Fruit fly (Drosophila melanogaster) ovary, adult (tissue): ENCODE data around the gene CG12608.

ENCODE experiments used
- CG17801 ChIP-seq: fragments of 200-800 bp; optimal IDR thresholded peaks from 2 replicates; lab custom pipeline; 2019; ENCODE audit warnings: missing biosample characterization, mild to moderate bottlenecking, missing genetic modification characterization, moderate library complexity; ENCODE audit not compliant: partially characterized antibody

Gene CG12608

DNA sequence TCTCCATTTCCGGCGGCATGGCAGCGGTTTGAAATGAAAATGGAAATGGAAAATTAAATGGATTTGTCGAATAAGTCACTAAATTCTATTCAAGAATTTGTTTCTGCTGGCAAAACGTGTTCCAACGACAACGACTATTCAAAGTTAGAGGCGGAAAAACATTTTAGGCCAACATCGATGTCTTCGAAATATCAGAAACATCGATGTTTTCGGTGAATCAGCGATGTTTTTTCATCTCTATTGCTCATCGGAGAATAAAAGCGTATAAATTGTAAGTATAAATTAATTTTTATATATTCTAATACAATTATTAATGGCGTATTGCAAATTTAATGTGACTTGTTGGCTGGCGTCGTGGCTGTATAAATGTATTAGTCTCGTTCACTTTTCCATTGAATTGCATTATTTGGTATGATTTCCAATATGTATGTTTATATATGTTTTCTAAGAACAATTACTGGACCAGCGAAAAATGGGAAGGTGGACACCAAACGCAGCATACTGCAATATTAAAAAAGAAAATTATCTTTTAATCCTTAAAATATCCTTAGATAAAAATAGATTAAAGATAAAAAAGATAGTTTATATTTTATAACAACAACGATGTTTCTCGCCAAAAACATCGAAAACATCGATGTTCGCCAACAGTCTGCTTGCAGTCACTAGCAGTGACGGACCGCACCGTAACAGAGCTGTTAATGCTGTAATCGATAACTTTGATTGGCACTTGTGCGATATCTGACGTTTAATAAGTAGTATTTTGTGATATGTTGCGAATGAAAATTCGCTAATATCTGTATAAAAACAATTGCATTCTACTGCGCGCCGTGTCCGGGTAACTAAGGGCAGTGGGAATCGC, at the start of gene CG12608, which contains the start of gene Prp5:
TSS of gene CG12608 (minus strand) at position 153 of the 859 bp plus-strand sequence.
TSS of gene Prp5 (plus strand) at position 697 of the 859 bp plus-strand sequence.
- TF ChIP-seq CG17801 (GFP tag; lab: Kevin White, UChicago): no peak

DNA sequence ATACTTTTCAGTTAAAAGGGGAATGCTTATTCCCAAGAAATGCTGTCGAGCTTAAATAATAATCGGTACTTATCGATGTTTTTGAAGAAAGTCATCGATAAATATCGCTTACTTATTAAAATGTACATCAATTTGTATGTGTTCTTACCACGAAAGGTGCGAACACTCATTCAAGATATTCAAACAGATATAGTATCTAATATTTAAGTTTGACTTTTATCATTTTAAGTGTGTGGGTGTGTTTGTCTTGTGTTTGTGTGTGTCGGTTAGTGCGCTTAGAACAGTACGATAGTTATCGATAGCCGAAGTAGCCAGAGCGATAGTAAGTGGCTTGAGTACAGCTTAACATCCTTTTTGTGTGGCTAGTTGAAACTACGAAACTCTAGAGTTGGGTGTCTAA, 42.9 kb upstream of the CG12608 start:
- no peak for TF ChIP-seq CG17801 (GFP tag; lab: Kevin White, UChicago)

DNA sequence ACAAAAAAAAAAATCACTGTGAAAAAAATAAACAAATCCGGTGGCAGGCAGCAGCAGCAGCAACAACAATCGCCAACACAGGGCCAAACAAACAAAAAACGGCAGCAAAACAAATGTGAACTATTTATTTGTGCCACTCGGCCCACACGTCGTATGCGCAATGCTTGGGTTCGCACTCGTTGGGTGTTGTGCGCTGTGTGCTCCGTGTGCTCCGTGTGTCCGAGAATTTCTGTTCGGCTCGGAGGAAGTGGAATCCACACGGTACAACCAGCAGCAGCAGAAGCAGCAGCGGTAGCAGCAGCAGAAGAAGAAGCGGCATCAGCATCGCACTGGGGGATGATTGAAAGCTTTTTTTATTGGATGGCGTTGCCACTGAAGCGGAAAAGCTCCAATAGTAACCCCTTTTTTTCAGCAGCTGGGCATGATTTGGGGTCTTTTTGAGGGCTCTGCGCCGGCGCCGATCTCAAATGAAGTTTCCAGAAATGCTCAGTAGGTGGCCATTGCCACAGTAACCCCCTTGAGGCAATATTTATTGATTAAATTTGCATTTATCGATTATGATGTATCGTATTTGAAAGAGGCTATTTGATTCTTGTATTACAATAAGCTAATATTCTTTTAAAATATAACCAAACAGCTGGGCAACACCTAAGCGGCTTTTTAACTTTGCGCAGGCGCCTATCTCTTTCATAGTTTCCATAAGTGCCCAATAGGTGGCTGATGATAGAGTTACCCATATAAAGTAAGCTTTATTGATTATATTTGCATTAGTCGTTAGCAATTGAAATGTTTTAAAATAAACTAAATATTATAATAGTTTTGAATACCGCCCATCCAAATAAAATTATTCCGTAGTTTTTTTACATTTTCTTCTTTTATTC, 41.0 kb upstream of the CG12608 start, which contains the start of gene CG9164:
TSS of gene CG9164 (minus strand) at position 266 of the 881 bp plus-strand sequence.
- TF ChIP-seq CG17801 (GFP tag; lab: Kevin White, UChicago): no peak

DNA sequence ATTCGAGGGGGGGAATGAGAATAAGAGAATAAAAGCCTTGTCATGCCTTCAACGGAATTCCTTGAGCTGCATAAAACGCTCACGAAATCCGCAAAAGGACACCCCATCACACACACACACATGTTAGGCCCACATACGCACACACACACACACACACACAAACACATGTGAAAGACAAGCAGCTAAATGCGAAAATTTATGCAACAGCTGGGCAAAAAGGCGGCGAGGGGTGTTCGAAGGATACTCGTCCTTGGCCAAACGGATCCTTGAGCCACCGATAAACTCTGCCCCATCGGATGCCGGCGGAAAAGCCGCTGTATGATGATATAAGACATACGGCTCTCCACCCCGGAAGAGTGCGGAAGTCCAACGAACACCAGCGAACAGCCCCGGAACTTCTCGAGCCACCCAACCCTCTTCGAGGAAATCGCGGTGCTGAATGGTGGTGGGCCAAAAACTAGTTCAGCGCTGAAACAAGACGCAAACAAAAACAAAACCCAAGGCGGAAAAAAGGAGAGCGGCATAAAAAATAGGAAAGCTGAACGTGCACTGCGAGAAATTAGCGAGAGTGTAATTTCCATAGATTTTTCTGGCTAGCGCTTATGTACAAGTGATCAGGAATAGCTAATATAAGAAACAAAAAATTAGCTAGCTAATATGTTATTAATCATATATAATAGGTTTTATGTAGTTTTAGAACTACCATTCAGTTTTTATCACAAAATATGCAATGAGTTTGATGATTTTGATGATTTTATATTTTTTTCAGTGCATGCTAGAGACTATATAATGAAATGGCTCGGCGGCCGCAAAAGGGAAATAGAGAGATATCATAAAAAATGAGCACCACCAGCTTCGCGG, 39.3 kb upstream of the CG12608 start:
- no peak for TF ChIP-seq CG17801 (GFP tag; lab: Kevin White, UChicago)

DNA sequence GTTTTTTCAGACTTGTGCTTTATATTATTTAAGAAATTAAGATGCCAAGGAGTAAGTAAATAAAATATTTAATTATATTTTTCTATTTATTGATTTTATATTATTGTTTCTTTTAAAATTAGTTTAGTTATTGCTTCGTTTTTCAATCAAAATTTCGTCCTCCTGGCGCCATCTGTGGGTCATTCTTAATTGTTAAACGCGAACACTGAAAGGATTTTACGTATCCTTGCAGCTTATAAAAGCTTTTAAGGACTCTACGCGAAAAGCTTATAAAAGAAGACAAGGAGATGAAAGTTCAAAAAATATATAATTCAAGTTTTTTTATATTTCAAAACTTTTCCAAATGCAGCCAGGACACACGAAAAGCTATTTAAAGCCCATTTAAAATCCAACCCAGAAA, 35.8 kb upstream of the CG12608 start:
- TF ChIP-seq CG17801 (GFP tag; lab: Kevin White, UChicago): no peak

DNA sequence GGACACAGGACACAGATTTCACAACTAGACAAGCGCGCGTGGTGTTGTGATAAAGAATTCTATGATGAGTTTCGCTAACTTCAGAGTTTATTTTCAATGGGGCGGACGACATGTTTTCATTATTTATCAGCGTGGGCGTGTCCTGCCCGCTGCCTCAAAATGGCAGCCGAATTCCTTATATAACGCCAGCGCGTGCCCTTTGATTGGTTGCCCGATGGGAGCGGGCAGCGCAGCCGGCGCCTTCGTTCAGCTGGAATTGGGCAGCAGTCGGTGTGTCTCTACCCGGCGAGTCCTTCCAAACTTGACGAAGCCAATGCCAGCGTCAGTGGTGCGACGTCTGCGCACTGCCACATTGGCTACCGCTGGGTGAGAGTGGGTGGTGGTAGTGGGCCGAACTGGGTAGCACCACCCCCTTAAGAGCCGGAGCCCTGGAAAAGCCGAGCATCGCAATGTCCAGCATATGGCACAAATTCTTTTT, 34.6 kb upstream of the CG12608 start, which contains the start of gene acj6:
TSS of gene acj6 (minus strand) at position 51 of the 478 bp plus-strand sequence.
- TF ChIP-seq CG17801 (GFP tag; lab: Kevin White, UChicago): no peak

DNA sequence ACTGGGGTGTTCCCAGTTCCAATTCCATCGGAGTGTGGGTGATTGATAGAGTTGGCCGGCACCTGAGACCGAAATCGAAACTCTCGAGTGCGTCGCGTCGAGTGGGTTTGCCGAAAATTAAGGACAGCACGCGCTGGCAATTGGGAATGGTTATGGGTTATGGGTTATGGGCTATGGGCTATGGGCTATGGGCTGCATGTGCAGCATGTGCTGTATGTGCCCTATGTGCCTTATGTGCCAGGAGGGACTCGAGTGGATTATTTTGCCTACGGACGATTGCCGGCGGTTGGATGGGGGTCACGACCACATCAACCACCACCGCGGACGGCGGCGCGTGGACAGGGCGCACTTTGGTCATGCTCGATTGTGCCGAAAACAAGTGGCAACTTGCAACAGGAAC, 25.7 kb upstream of the CG12608 start:
- no peak for TF ChIP-seq CG17801 (GFP tag; lab: Kevin White, UChicago)

DNA sequence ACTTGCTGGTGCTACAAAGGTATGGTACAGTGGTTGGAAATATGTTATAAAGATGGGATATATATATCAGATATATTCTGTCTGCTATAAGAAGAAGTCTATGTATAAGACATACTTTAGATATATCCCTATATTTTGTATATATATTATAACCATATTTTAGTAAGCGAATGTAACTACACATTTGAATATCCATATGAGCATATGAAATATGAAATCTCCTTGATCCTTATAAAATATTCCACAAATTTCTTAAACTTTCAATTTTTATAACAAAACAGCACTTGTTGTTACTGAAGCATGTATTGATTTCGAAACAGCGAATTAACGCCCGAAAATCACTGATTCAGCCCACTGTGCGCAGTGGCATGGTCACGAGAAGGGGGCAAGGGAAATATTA, 20.0 kb upstream of the CG12608 start:
- no peak for TF ChIP-seq CG17801 (GFP tag; lab: Kevin White, UChicago)

DNA sequence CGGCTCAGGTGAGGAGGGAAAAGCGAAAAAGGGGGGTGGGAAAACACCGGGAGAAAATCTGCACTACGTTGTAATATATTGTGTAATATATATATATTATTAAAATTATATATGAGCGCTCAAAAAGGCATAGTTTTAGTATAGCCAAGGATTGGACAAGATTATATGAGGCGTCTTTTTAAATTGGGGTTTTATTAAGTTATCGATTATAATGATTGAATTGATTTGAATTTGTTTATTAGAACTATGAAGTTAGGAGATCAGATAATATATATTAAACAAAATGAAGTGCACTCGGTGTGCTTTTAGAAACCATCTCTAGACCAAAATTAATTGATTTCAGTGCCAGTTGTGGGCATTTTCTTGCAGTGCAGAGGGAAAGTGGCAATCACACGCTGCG, 19.2 kb upstream of the CG12608 start:
- TF ChIP-seq CG17801 (GFP tag; lab: Kevin White, UChicago): no peak

DNA sequence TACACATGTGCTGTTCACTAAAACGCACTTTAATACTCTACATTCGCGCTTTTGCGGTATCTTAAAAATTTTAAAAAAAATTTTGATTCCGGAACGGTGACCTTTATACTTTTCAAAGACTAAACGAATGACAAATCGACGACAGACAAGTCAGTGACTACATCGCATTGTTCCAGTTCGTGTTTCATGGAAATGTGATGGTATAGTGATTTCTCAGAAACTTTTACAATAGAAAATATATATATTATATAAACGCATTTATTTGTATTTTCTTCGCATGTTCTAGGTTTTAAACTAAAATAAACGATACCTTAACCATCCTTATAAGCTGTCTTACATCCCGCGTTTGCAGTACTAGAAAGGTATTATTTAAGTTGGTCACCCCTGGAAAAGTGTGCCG, 16.5 kb upstream of the CG12608 start, which contains the start of gene Pp1-13C:
TSS of gene Pp1-13C (minus strand) at position 101 of the 400 bp plus-strand sequence.
- TF ChIP-seq CG17801 (GFP tag; lab: Kevin White, UChicago): no peak

DNA sequence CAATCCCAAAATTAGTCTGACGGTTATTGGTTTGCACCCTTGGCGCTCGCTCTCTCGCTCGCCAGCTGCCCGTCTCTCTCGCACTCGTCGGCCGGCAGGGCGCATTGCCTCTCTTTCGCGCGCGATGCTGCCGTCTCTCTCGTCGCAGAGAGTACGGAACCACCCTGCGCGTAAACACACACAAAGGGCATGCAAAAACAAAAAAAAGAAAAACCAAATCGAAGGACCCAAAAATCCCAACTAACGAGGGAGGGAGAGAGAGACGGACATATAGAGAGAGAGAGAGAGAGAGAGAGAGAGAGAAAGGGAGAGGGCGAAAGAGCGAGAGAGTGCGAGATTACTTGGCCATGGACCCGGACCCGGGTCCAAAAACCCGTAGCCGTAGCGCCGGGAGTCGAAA, 12.0 kb upstream of the CG12608 start:
- no peak for TF ChIP-seq CG17801 (GFP tag; lab: Kevin White, UChicago)

DNA sequence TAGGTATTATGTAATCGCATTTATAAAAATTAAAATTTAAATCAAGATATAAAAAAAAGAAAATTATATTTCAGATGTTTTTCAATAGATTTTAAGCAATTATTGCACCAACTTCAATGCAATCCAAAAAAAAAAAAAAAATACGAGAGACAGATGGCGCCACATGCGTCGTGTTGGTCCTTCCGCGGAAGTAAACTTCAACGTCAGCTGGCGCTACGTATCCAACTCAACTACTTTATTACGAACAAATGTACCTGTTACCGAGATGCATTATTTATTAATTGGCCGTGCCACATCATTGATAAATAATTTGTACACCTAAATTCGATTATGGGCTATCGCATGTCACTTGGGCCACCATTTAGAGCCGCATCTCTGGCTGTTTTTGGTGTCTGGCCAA, 9.2 kb upstream of the CG12608 start:
- no peak for TF ChIP-seq CG17801 (GFP tag; lab: Kevin White, UChicago)

DNA sequence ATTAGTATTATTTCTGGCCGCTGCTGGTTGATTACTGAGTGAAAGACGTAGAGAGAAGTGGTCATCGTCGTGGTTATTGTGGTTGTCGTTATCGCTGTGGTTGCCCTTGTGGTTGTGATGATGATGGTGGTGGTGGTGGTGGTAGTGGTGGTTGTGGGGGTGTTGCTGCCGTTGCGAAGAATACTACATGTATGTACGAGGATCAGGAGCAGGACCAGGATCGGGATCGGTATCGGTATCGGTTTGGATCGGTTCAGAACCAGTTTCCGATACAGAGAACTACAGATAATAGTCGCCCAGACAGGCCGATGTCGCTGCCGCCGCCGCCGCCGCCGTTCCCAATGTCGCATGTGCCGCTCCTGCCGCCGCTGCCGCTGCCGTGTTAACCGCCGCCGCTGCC, 8.3 kb upstream of the CG12608 start:
- TF ChIP-seq CG17801 (GFP tag; lab: Kevin White, UChicago): no peak

DNA sequence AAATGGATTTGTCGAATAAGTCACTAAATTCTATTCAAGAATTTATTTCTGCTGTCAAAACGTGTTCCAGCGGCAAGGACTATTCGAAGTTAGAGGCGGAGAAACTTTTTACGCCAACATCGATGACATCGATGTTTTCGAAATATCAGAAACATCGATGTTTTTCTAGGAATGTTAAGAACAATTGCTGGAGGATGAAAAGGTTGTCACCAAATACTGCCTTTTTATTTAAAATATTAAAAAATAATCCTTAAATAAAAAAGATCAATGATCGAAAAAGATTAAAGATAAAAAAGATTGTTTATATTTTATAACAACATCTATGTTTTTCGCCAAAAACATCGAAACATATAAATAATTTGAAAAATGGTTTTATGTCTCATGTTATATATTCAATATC, 2.4 kb downstream of the CG12608 start, which contains the start of gene CG9123:
TSS of gene CG9123 (minus strand) at position 101 of the 400 bp plus-strand sequence.
- no peak for TF ChIP-seq CG17801 (GFP tag; lab: Kevin White, UChicago)
